Worm (Caenorhabditis elegans) whole organism, young adult: ENCODE results near the gene ddl-2.
A peak's percentile ranks its signal among the peaks of the same experiment; 100 is the strongest.

Experiments
- C06A6.2 ChIP-seq: fragments of 200-800 bp; sonication (Bioruptor generic); conservative IDR thresholded peaks from 2 replicates; pipeline ENCODE4 v1.3.6; 2022; ENCODE audit warnings: missing genetic modification characterization, missing compliant biosample characterization
- D2030.7 ChIP-seq: fragments of 200-800 bp; sonication (Bioruptor generic); IDR thresholded peaks from 2 replicates; pipeline ENCODE4 v1.3.6; 2022; ENCODE audit warnings: missing genetic modification reagents, missing genetic modification characterization, missing compliant biosample characterization
- F10E7.11 ChIP-seq: sonication (generic microtip); optimal IDR thresholded peaks from 2 replicates; lab custom pipeline; 2017; ENCODE audit warnings: mild to moderate bottlenecking, missing genetic modification characterization, moderate library complexity, missing compliant biosample characterization
- F57C9.4 ChIP-seq: sonication (generic microtip); optimal IDR thresholded peaks from 2 replicates; lab custom pipeline; 2017; ENCODE audit warnings: mild to moderate bottlenecking, missing genetic modification characterization, missing compliant biosample characterization
- K11D2.4 ChIP-seq: fragments of 200-800 bp; sonication (Bioruptor generic); IDR thresholded peaks from 2 replicates; pipeline ENCODE4 v1.3.6; 2022; ENCODE audit warnings: missing genetic modification reagents, missing genetic modification characterization, missing compliant biosample characterization
- T07F8.4 ChIP-seq: sonication (generic microtip); optimal IDR thresholded peaks from 2 replicates; lab custom pipeline; 2016; ENCODE audit warnings: mild to moderate bottlenecking, missing genetic modification characterization, moderate library complexity, missing compliant biosample characterization
- T26A5.8 ChIP-seq: sonication (generic microtip); optimal IDR thresholded peaks from 2 replicates; lab custom pipeline; 2016; ENCODE audit warnings: missing genetic modification characterization, missing compliant biosample characterization
- Y56A3A.18 ChIP-seq: fragments of 200-800 bp; sonication (Bioruptor generic); IDR thresholded peaks from 2 replicates; pipeline ENCODE4 v1.3.6; 2022; ENCODE audit warnings: missing genetic modification reagents, missing genetic modification characterization, missing compliant biosample characterization
- akir-1 ChIP-seq: fragments of 200-800 bp; sonication (Bioruptor generic); optimal IDR thresholded peaks from 2 replicates; lab custom pipeline; 2018; ENCODE audit warnings: mild to moderate bottlenecking, missing genetic modification characterization, moderate library complexity, missing compliant biosample characterization
- atf-7 ChIP-seq: sonication (generic microtip); optimal IDR thresholded peaks from 2 replicates; lab custom pipeline; 2017; ENCODE audit warnings: mild to moderate bottlenecking, missing genetic modification characterization, missing compliant biosample characterization
- attf-3 ChIP-seq: fragments of 200-800 bp; sonication (Bioruptor generic); conservative IDR thresholded peaks from 2 replicates; pipeline ENCODE4 v1.3.6; 2022; ENCODE audit warnings: missing genetic modification reagents, missing genetic modification characterization, missing compliant biosample characterization
- attf-5 ChIP-seq: fragments of 200-800 bp; sonication (Bioruptor generic); optimal IDR thresholded peaks from 2 replicates; lab custom pipeline; 2018; ENCODE audit warnings: mild to moderate bottlenecking, missing genetic modification characterization, missing compliant biosample characterization
- attf-6 ChIP-seq: fragments of 200-800 bp; sonication (Bioruptor generic); IDR thresholded peaks from 2 replicates; pipeline ENCODE4 v1.3.6; 2022; ENCODE audit warnings: missing genetic modification reagents, missing genetic modification characterization, missing compliant biosample characterization
- bed-2 ChIP-seq: fragments of 200-800 bp; sonication (Bioruptor generic); IDR thresholded peaks from 2 replicates; pipeline ENCODE4 v1.3.6; 2022; ENCODE audit warnings: missing genetic modification reagents, missing genetic modification characterization, missing compliant biosample characterization
- cebp-1 ChIP-seq, 2 experiments: fragments of 200-800 bp in 1 of 2; sonication (Bioruptor generic) in 1 of 2; sonication (generic microtip) in 1 of 2; IDR thresholded peaks in 1 of 2; optimal IDR thresholded peaks in 1 of 2; 2 replicates each; pipeline versions ENCODE4 v1.3.6 to Lab custom; 2017 to 2022; ENCODE audit warnings: missing compliant biosample characterization in 2 of 2, missing genetic modification characterization in 2 of 2, mild to moderate bottlenecking in 1 of 2, missing genetic modification reagents in 1 of 2, moderate library complexity in 1 of 2
- ceh-40 ChIP-seq: fragments of 200-800 bp; sonication (Bioruptor generic); IDR thresholded peaks from 2 replicates; pipeline ENCODE4 v1.3.6; 2022; ENCODE audit warnings: missing genetic modification characterization, missing compliant biosample characterization
- chd-7 ChIP-seq: sonication (generic microtip); optimal IDR thresholded peaks from 2 replicates; lab custom pipeline; 2016; ENCODE audit warnings: mild to moderate bottlenecking, missing genetic modification characterization, moderate library complexity, missing compliant biosample characterization
- dox-1 ChIP-seq: fragments of 200-800 bp; sonication (Bioruptor generic); IDR thresholded peaks from 2 replicates; pipeline ENCODE4 v1.3.6; 2022; ENCODE audit warnings: missing genetic modification reagents, missing genetic modification characterization, missing compliant biosample characterization
- egl-18 ChIP-seq: fragments of 200-800 bp; sonication (Bioruptor generic); IDR thresholded peaks from 2 replicates; pipeline ENCODE4 v1.3.6; 2022; ENCODE audit warnings: missing genetic modification reagents, missing genetic modification characterization, missing compliant biosample characterization
- egl-44 ChIP-seq: fragments of 200-800 bp; sonication (Bioruptor generic); IDR thresholded peaks from 2 replicates; pipeline ENCODE4 v1.3.6; 2022; ENCODE audit warnings: missing genetic modification reagents, missing genetic modification characterization, missing compliant biosample characterization
- egrh-3 ChIP-seq: fragments of 200-800 bp; sonication (Bioruptor generic); IDR thresholded peaks from 2 replicates; pipeline ENCODE4 v1.3.6; 2022; ENCODE audit warnings: missing genetic modification reagents, missing genetic modification characterization, missing compliant biosample characterization
- hlh-12 ChIP-seq: sonication (generic microtip); optimal IDR thresholded peaks from 2 replicates; lab custom pipeline; 2016; ENCODE audit warnings: missing genetic modification characterization, missing compliant biosample characterization
- hmg-20 ChIP-seq: fragments of 200-800 bp; sonication (Bioruptor generic); IDR thresholded peaks from 2 replicates; pipeline ENCODE4 v1.3.6; 2022; ENCODE audit warnings: missing genetic modification reagents, missing genetic modification characterization, missing compliant biosample characterization
- hsf-1 ChIP-seq: fragments of 200-800 bp; sonication (Bioruptor generic); IDR thresholded peaks from 2 replicates; pipeline ENCODE4 v1.3.6; 2022; ENCODE audit warnings: missing genetic modification reagents, missing genetic modification characterization, missing compliant biosample characterization
- lag-1 ChIP-seq: fragments of 200-800 bp; sonication (Bioruptor generic); IDR thresholded peaks from 2 replicates; pipeline ENCODE4 v1.3.6; 2022; ENCODE audit warnings: missing genetic modification reagents, missing genetic modification characterization, missing compliant biosample characterization
- let-607 ChIP-seq, 2 experiments: fragments of 200-800 bp in 1 of 2; sonication (Bioruptor generic) in 1 of 2; sonication (generic microtip) in 1 of 2; optimal IDR thresholded peaks; 2 replicates each; lab custom pipeline; 2016 to 2018; ENCODE audit warnings: mild to moderate bottlenecking in 2 of 2, missing compliant biosample characterization in 2 of 2, missing genetic modification characterization in 2 of 2, moderate library complexity in 2 of 2, missing genotype in 1 of 2
- lin-54 ChIP-seq: fragments of 200-800 bp; sonication (Bioruptor generic); optimal IDR thresholded peaks from 2 replicates; lab custom pipeline; 2018; ENCODE audit warnings: mild to moderate bottlenecking, missing genetic modification characterization, missing compliant biosample characterization
- madf-6 ChIP-seq: fragments of 200-800 bp; sonication (Bioruptor generic); IDR thresholded peaks from 2 replicates; pipeline ENCODE4 v1.3.6; 2022; ENCODE audit warnings: missing genetic modification reagents, missing genetic modification characterization, missing compliant biosample characterization
- madf-8 ChIP-seq: fragments of 200-800 bp; sonication (Bioruptor generic); conservative IDR thresholded peaks from 2 replicates; pipeline ENCODE4 v1.3.6; 2022; ENCODE audit warnings: missing genetic modification reagents, missing genetic modification characterization, missing compliant biosample characterization
- nfya-1 ChIP-seq: sonication (generic microtip); optimal IDR thresholded peaks from 2 replicates; lab custom pipeline; 2017; ENCODE audit warnings: antibody characterized with exemption, missing compliant biosample characterization, missing genetic modification characterization, borderline replicate concordance; ENCODE audit not compliant: insufficient read depth
- nhr-120 ChIP-seq: fragments of 200-800 bp; sonication (Bioruptor generic); IDR thresholded peaks from 2 replicates; pipeline ENCODE4 v1.3.6; 2022; ENCODE audit warnings: missing genetic modification characterization, missing compliant biosample characterization
- nhr-27 ChIP-seq: fragments of 200-800 bp; sonication (Bioruptor generic); optimal IDR thresholded peaks from 2 replicates; lab custom pipeline; 2018; ENCODE audit warnings: mild to moderate bottlenecking, missing genetic modification characterization, moderate library complexity, missing compliant biosample characterization
- rpc-1 ChIP-seq, 2 experiments: fragments of 150-350 bp in 1 of 2; sonication (generic microtip) in 1 of 2; optimal IDR thresholded peaks; 2 replicates each; lab custom pipeline; 2014 to 2018; ENCODE audit warnings: missing biosample characterization in 1 of 2, missing genetic modification characterization in 1 of 2, missing genetic modification reagents in 1 of 2, missing genotype in 1 of 2
- sdz-38 ChIP-seq: sonication (generic microtip); optimal IDR thresholded peaks from 2 replicates; lab custom pipeline; 2016; ENCODE audit warnings: missing genotype, missing genetic modification characterization, missing compliant biosample characterization
- sea-2 ChIP-seq: fragments of 200-800 bp; sonication (Bioruptor generic); IDR thresholded peaks from 2 replicates; pipeline ENCODE4 v1.3.6; 2022; ENCODE audit warnings: missing genetic modification characterization, missing compliant biosample characterization
- snpc-1.1 ChIP-seq: sonication (generic microtip); optimal IDR thresholded peaks from 2 replicates; lab custom pipeline; 2017; ENCODE audit warnings: missing genetic modification characterization, mild to moderate bottlenecking, missing compliant biosample characterization, antibody characterized with exemption, moderate library complexity, missing genotype, missing genetic modification reagents; ENCODE audit not compliant: insufficient read depth
- snpc-3.4 ChIP-seq: sonication (generic microtip); optimal IDR thresholded peaks from 2 replicates; lab custom pipeline; 2017; ENCODE audit warnings: missing genetic modification characterization, mild to moderate bottlenecking, missing compliant biosample characterization, antibody characterized with exemption, moderate library complexity, missing genotype, missing genetic modification reagents
- somi-1 ChIP-seq: fragments of 200-800 bp; sonication (Bioruptor generic); optimal IDR thresholded peaks from 2 replicates; lab custom pipeline; 2018; ENCODE audit warnings: mild to moderate bottlenecking, missing genetic modification characterization, missing compliant biosample characterization
- sptf-2 ChIP-seq: fragments of 200-800 bp; sonication (Bioruptor generic); optimal IDR thresholded peaks from 2 replicates; lab custom pipeline; 2018; ENCODE audit warnings: mild to moderate bottlenecking, missing genetic modification characterization, missing compliant biosample characterization
- tbp1 ChIP-seq: fragments of 200-800 bp; sonication (Bioruptor generic); optimal IDR thresholded peaks from 2 replicates; lab custom pipeline; 2018; ENCODE audit warnings: mild to moderate bottlenecking, missing genetic modification characterization, missing compliant biosample characterization
- unc-130 ChIP-seq: sonication (generic microtip); optimal IDR thresholded peaks from 2 replicates; lab custom pipeline; 2016; ENCODE audit warnings: missing genetic modification reagents, missing genetic modification characterization, missing compliant biosample characterization
- zfh-2 ChIP-seq: fragments of 200-800 bp; sonication (Bioruptor generic); conservative IDR thresholded peaks from 2 replicates; pipeline ENCODE4 v1.3.6; 2022; ENCODE audit warnings: missing genetic modification reagents, missing genetic modification characterization, missing compliant biosample characterization
- ztf-18 ChIP-seq: sonication (generic microtip); optimal IDR thresholded peaks from 2 replicates; lab custom pipeline; 2016; ENCODE audit warnings: missing genotype, mild to moderate bottlenecking, missing genetic modification characterization, missing compliant biosample characterization
- ztf-6 ChIP-seq: fragments of 200-800 bp; sonication (Bioruptor generic); IDR thresholded peaks from 2 replicates; pipeline ENCODE4 v1.3.6; 2022; ENCODE audit warnings: missing genetic modification reagents, missing genetic modification characterization, missing compliant biosample characterization

Gene ddl-2

ce11 chrII:13530657-13531056 is 16.8 kb downstream of the ddl-2 start:
- TF ChIP-seq sdz-38 (tag; lab: Kevin White, UChicago) (no peak), zfh-2 (GFP tag; lab: Robert Waterston, UW) (peak; percentile 63; the same call in 1 of the 2 replicates)

ce11 chrII:13529131-13529530 is 18.3 kb downstream of the ddl-2 start:
- TF ChIP-seq C06A6.2 (GFP tag; lab: Robert Waterston, UW) = no peak
- no peak for TF ChIP-seq attf-6 (GFP tag; lab: Robert Waterston, UW)
- no peak for TF ChIP-seq D2030.7 (GFP tag; lab: Robert Waterston, UW)
- TF ChIP-seq egrh-3 (GFP tag; lab: Robert Waterston, UW) = peak; percentile 55; the same call in 1 of the 2 replicates
- peak; percentile 87 for TF ChIP-seq zfh-2 (GFP tag; lab: Robert Waterston, UW)
- TF ChIP-seq rpc-1 (optimal IDR thresholded peaks at IDR 0.05; lab: Kevin White, UChicago) = no peak
- no peak for TF ChIP-seq rpc-1 (tag; optimal IDR thresholded peaks at IDR 0.05; lab: Kevin White, UChicago)

- TF ChIP-seq nhr-120 (GFP tag; lab: Robert Waterston, UW) (no peak), lin-54 (peak; percentile 56), unc-130 (peak; percentile 67), sptf-2 (GFP tag; lab: Kevin White, UChicago) (no peak), ztf-18 (no peak), K11D2.4 (GFP tag; lab: Robert Waterston, UW) (no peak), snpc-1.1 (tag; lab: Kevin White, UChicago) (peak; percentile 98), hsf-1 (GFP tag; lab: Robert Waterston, UW) (peak; percentile 68), egl-18 (GFP tag; lab: Robert Waterston, UW) (no peak), hlh-12 (tag; lab: Kevin White, UChicago) (no peak), Y56A3A.18 (GFP tag; lab: Robert Waterston, UW) (no peak), nfya-1 (no peak), snpc-3.4 (tag; lab: Kevin White, UChicago) (peak; percentile 97), akir-1 (GFP tag; lab: Kevin White, UChicago) (no peak), nhr-27 (tag; lab: Kevin White, UChicago) (no peak), chd-7 (tag; lab: Kevin White, UChicago) (no peak), cebp-1 (GFP tag; IDR thresholded peaks at IDR 0.05; lab: Robert Waterston, UW) (no peak), cebp-1 (tag; optimal IDR thresholded peaks at IDR 0.05; lab: Kevin White, UChicago) (peak; percentile 22), egl-44 (no peak), attf-5 (no peak), let-607 (tag; optimal IDR thresholded peaks at IDR 0.05; lab: Kevin White, UChicago) (no peak), attf-3 (GFP tag; lab: Robert Waterston, UW) (no peak), ceh-40 (GFP tag; lab: Robert Waterston, UW) (no peak), dox-1 (peak; percentile 68), madf-6 (peak; percentile 83), madf-8 (no peak; the same call in 1 of the 2 replicates), F10E7.11 (tag; lab: Kevin White, UChicago) (peak; percentile 29), T26A5.8 (tag; lab: Kevin White, UChicago) (no peak), T07F8.4 (no peak), hmg-20 (GFP tag; lab: Robert Waterston, UW) (0 out of 2 replicates have a peak, but pooled peaks have one; percentile 41), lag-1 (GFP tag; lab: Robert Waterston, UW) (no peak), ztf-6 (GFP tag; lab: Robert Waterston, UW) (no peak), somi-1 (GFP tag; lab: Kevin White, UChicago) (no peak), tbp1 (GFP tag; lab: Kevin White, UChicago) (peak; percentile 76), atf-7 (no peak), bed-2 (no peak), sea-2 (no peak), C06A6.2 (GFP tag; lab: Robert Waterston, UW) (no peak), F57C9.4 (tag; lab: Kevin White, UChicago) (no peak)
Measured at ce11 chrII:13521977-13522404, 25.5 kb downstream of the ddl-2 start.
